Fruit fly (Drosophila melanogaster): Measurements from ENCODE around the gene CG32982.

The CG32982 gene

dm6 chr2L:9193672-9194071, 68.1 kb downstream of the CG32982 start (continued):
- no peak for TF ChIP-seq HLH3B (GFP tag; IDR thresholded peaks at IDR 0.05)
- no peak for TF ChIP-seq Trl (optimal IDR thresholded peaks at IDR 0.05)
- no peak for TF ChIP-seq Trl (GFP tag; optimal IDR thresholded peaks at IDR 0.05)
- TF ChIP-seq CG31224 (GFP tag; IDR thresholded peaks at IDR 0.05), result no peak
- no peak for TF ChIP-seq gem (tag; optimal IDR thresholded peaks at IDR 0.05)
- no peak for TF ChIP-seq CG8765 (GFP tag; IDR thresholded peaks at IDR 0.05)
- TF ChIP-seq disco-r (GFP tag; optimal IDR thresholded peaks at IDR 0.05), result no peak
- TF ChIP-seq kay (GFP tag; optimal IDR thresholded peaks at IDR 0.05), result no peak
- TF ChIP-seq CG43689 (GFP tag; IDR thresholded peaks at IDR 0.05), result no peak
- no peak for TF ChIP-seq C15 (GFP tag; IDR thresholded peaks at IDR 0.05)
- TF ChIP-seq abd-A (tag; optimal IDR thresholded peaks at IDR 0.05), result peak; percentile 21
- TF ChIP-seq danr (GFP tag; IDR thresholded peaks at IDR 0.05), result no peak
- TF ChIP-seq CG2202 (tag; optimal IDR thresholded peaks at IDR 0.05), result no peak
- TF ChIP-seq CG1233 (GFP tag; optimal IDR thresholded peaks at IDR 0.05), result no peak
- TF ChIP-seq CG17829 (tag; optimal IDR thresholded peaks at IDR 0.05), result no peak
- TF ChIP-seq CG1603 (tag; optimal IDR thresholded peaks at IDR 0.05), result peak; percentile 33
- TF ChIP-seq Hey (tag; optimal IDR thresholded peaks at IDR 0.05), result no peak
- TF ChIP-seq CG12299 (tag; optimal IDR thresholded peaks at IDR 0.05), result no peak
- no peak for TF ChIP-seq croc (GFP tag; conservative IDR thresholded peaks at IDR 0.05)
- no peak for TF ChIP-seq maf-S (GFP tag; optimal IDR thresholded peaks at IDR 0.05)
- TF ChIP-seq CG9876 (GFP tag; optimal IDR thresholded peaks at IDR 0.05), result no peak
- no peak for TF ChIP-seq Xbp1 (GFP tag; optimal IDR thresholded peaks at IDR 0.05)
- no peak for TF ChIP-seq CG11456 (GFP tag; IDR thresholded peaks at IDR 0.05)

dm6 chr2L:9194663-9195062, 69.1 kb downstream of the CG32982 start:
- TF ChIP-seq CG18599 (GFP tag; optimal IDR thresholded peaks at IDR 0.05) (peak; percentile 17), sob (GFP tag; IDR thresholded peaks at IDR 0.05) (no peak), CG14014 (GFP tag; IDR thresholded peaks at IDR 0.05) (no peak), Ets65A (GFP tag) (peak; percentile 61), oc (tag; optimal IDR thresholded peaks at IDR 0.05) (peak; percentile 28), dmrt99B (tag; optimal IDR thresholded peaks at IDR 0.05) (peak; percentile 27), kah (GFP tag; optimal IDR thresholded peaks at IDR 0.05) (no peak), Sox102F (GFP tag; optimal IDR thresholded peaks at IDR 0.05) (peak; percentile 45), schlank (tag; optimal IDR thresholded peaks at IDR 0.05) (no peak), sr (GFP tag; IDR thresholded peaks at IDR 0.05) (0 out of 3 replicates have a peak, but pooled peaks have one; percentile 38), CG2120 (GFP tag; optimal IDR thresholded peaks at IDR 0.05) (peak; percentile 36), Pdp1 (GFP tag; optimal IDR thresholded peaks at IDR 0.05) (peak in 1 of 2 experiments; percentile 69), crc (GFP tag; optimal IDR thresholded peaks at IDR 0.05) (no peak), zfh1 (GFP tag; IDR thresholded peaks at IDR 0.05) (no peak), Xrp1 (GFP tag; IDR thresholded peaks at IDR 0.05) (0 out of 2 replicates have a peak, but pooled peaks have one; percentile 6), Oli (tag; optimal IDR thresholded peaks at IDR 0.05) (peak; percentile 26), TFAM (GFP tag; optimal IDR thresholded peaks at IDR 0.05) (no peak), zen (tag; optimal IDR thresholded peaks at IDR 0.05) (no peak), CHES-1-like (GFP tag; optimal IDR thresholded peaks at IDR 0.05) (no peak)

Data from whole organism, embryonic.